Worm (Caenorhabditis elegans) whole organism, late embryonic: Measurements from ENCODE around the gene epc-1.
A peak's percentile ranks its signal among the peaks of the same experiment; 100 is the strongest.

Experiments used
- C08G9.2 ChIP-seq: sonication (generic microtip); optimal IDR thresholded peaks from 2 replicates; lab custom pipeline; 2016; ENCODE audit warnings: mild to moderate bottlenecking, missing genetic modification characterization, moderate library complexity, missing compliant biosample characterization
- C38D4.7 ChIP-seq: fragments of 200-800 bp; sonication (Bioruptor generic); optimal IDR thresholded peaks from 2 replicates; lab custom pipeline; 2018; ENCODE audit warnings: mild to moderate bottlenecking, missing genetic modification characterization, moderate library complexity, missing compliant biosample characterization
- F13H6.1 ChIP-seq: sonication (generic microtip); optimal IDR thresholded peaks from 2 replicates; lab custom pipeline; 2016; ENCODE audit warnings: missing genetic modification characterization, missing compliant biosample characterization
- K02D7.2 ChIP-seq: sonication (generic microtip); optimal IDR thresholded peaks from 2 replicates; lab custom pipeline; 2017; ENCODE audit warnings: mild to moderate bottlenecking, missing genetic modification characterization, missing compliant biosample characterization
- ahr-1 ChIP-seq: sonication (generic microtip); optimal IDR thresholded peaks from 2 replicates; lab custom pipeline; 2016; ENCODE audit warnings: missing genetic modification characterization, missing compliant biosample characterization
- ceh-14 ChIP-seq: sonication (generic microtip); optimal IDR thresholded peaks from 2 replicates; lab custom pipeline; 2016; ENCODE audit warnings: missing genotype, missing genetic modification characterization, missing compliant biosample characterization
- ceh-19 ChIP-seq: fragments of 200-800 bp; sonication (Bioruptor generic); optimal IDR thresholded peaks from 2 replicates; lab custom pipeline; 2018; ENCODE audit warnings: mild to moderate bottlenecking, missing genetic modification characterization, missing compliant biosample characterization
- ceh-2 ChIP-seq: sonication (generic microtip); optimal IDR thresholded peaks from 2 replicates; lab custom pipeline; 2016; ENCODE audit warnings: missing genotype, missing genetic modification characterization, missing compliant biosample characterization
- ceh-24 ChIP-seq: sonication (generic microtip); optimal IDR thresholded peaks from 2 replicates; lab custom pipeline; 2016; ENCODE audit warnings: mild to moderate bottlenecking, missing genetic modification characterization, missing compliant biosample characterization
- ceh-30 ChIP-seq: fragments of 150-350 bp; optimal IDR thresholded peaks from 2 replicates; lab custom pipeline; 2014; ENCODE audit warnings: missing biosample characterization, missing genetic modification characterization
- ceh-31 ChIP-seq: sonication (generic microtip); optimal IDR thresholded peaks from 2 replicates; lab custom pipeline; 2016; ENCODE audit warnings: missing genetic modification characterization, missing compliant biosample characterization
- ceh-48 ChIP-seq: sonication (generic microtip); optimal IDR thresholded peaks from 2 replicates; lab custom pipeline; 2016; ENCODE audit warnings: missing genetic modification characterization, inconsistent platforms, missing compliant biosample characterization
- ceh-9 ChIP-seq: sonication (generic microtip); optimal IDR thresholded peaks from 2 replicates; lab custom pipeline; 2016; ENCODE audit warnings: mild to moderate bottlenecking, missing genetic modification characterization, inconsistent platforms, missing compliant biosample characterization
- dve-1 ChIP-seq: sonication (generic microtip); optimal IDR thresholded peaks from 2 replicates; lab custom pipeline; 2017; ENCODE audit warnings: antibody characterized with exemption, mild to moderate bottlenecking, missing genetic modification characterization, missing compliant biosample characterization
- elt-4 ChIP-seq: sonication (generic microtip); optimal IDR thresholded peaks from 2 replicates; lab custom pipeline; 2016; ENCODE audit warnings: missing genetic modification characterization, missing compliant biosample characterization
- ets-4 ChIP-seq: sonication (generic microtip); optimal IDR thresholded peaks from 2 replicates; lab custom pipeline; 2016; ENCODE audit warnings: missing genetic modification characterization, missing compliant biosample characterization
- fax-1 ChIP-seq: sonication (generic microtip); optimal IDR thresholded peaks from 2 replicates; lab custom pipeline; 2016; ENCODE audit warnings: missing genotype, missing genetic modification characterization, missing compliant biosample characterization
- fkh-10 ChIP-seq: fragments of 150-350 bp; optimal IDR thresholded peaks from 2 replicates; lab custom pipeline; 2014; ENCODE audit warnings: missing biosample characterization, missing genetic modification reagents, missing genetic modification characterization
- fkh-6 ChIP-seq: sonication (generic microtip); optimal IDR thresholded peaks from 2 replicates; lab custom pipeline; 2016; ENCODE audit warnings: missing genetic modification characterization, missing compliant biosample characterization
- gmeb-2 ChIP-seq: sonication (generic microtip); optimal IDR thresholded peaks from 2 replicates; lab custom pipeline; 2016; ENCODE audit warnings: missing genetic modification characterization, inconsistent platforms, missing compliant biosample characterization
- hlh-13 ChIP-seq: fragments of 200-800 bp; sonication (Bioruptor generic); optimal IDR thresholded peaks from 2 replicates; lab custom pipeline; 2018; ENCODE audit warnings: mild to moderate bottlenecking, missing genetic modification characterization, missing compliant biosample characterization
- hlh-15 ChIP-seq: sonication (generic microtip); optimal IDR thresholded peaks from 2 replicates; lab custom pipeline; 2016; ENCODE audit warnings: missing genetic modification characterization, missing compliant biosample characterization
- hlh-30 ChIP-seq: sonication (generic microtip); optimal IDR thresholded peaks from 2 replicates; lab custom pipeline; 2017; ENCODE audit warnings: antibody characterized with exemption, missing genetic modification characterization, missing compliant biosample characterization; ENCODE audit not compliant: insufficient read depth
- hlh-8 ChIP-seq: sonication (generic microtip); optimal IDR thresholded peaks from 2 replicates; lab custom pipeline; 2016; ENCODE audit warnings: missing genotype, missing genetic modification characterization, missing compliant biosample characterization
- lim-6 ChIP-seq: sonication (generic microtip); optimal IDR thresholded peaks from 2 replicates; lab custom pipeline; 2016; ENCODE audit warnings: missing genetic modification characterization, missing compliant biosample characterization
- madf-2 ChIP-seq: sonication (generic microtip); optimal IDR thresholded peaks from 2 replicates; lab custom pipeline; 2017; ENCODE audit warnings: missing genetic modification characterization, missing compliant biosample characterization
- mec-3 ChIP-seq: sonication (generic microtip); optimal IDR thresholded peaks from 2 replicates; lab custom pipeline; 2016; ENCODE audit warnings: borderline replicate concordance, missing genetic modification characterization, missing compliant biosample characterization
- nfya-1 ChIP-seq: sonication (generic microtip); optimal IDR thresholded peaks from 2 replicates; lab custom pipeline; 2017; ENCODE audit warnings: missing genetic modification characterization, mild to moderate bottlenecking, missing compliant biosample characterization, antibody characterized with exemption, moderate library complexity
- nhr-11 ChIP-seq: fragments of 150-350 bp; optimal IDR thresholded peaks from 2 replicates; lab custom pipeline; 2014; ENCODE audit warnings: missing biosample characterization, missing genetic modification characterization
- npax-4 ChIP-seq: sonication (generic microtip); optimal IDR thresholded peaks from 2 replicates; lab custom pipeline; 2016; ENCODE audit warnings: missing genetic modification characterization, missing compliant biosample characterization
- odd-2 ChIP-seq: sonication (generic microtip); optimal IDR thresholded peaks from 2 replicates; lab custom pipeline; 2017; ENCODE audit warnings: antibody characterized with exemption, mild to moderate bottlenecking, missing genetic modification characterization, missing compliant biosample characterization
- pag-3 ChIP-seq: sonication (generic microtip); optimal IDR thresholded peaks from 2 replicates; lab custom pipeline; 2016; ENCODE audit warnings: missing compliant biosample characterization, missing genetic modification characterization, borderline replicate concordance
- pat-9 ChIP-seq: fragments of 200-800 bp; sonication (Bioruptor generic); optimal IDR thresholded peaks from 2 replicates; lab custom pipeline; 2018; ENCODE audit warnings: mild to moderate bottlenecking, missing genetic modification characterization, moderate library complexity, missing compliant biosample characterization
- pax-1 ChIP-seq: fragments of 150-350 bp; optimal IDR thresholded peaks from 2 replicates; lab custom pipeline; 2014; ENCODE audit warnings: missing biosample characterization, missing genetic modification characterization
- pha-2 ChIP-seq: sonication (generic microtip); optimal IDR thresholded peaks from 2 replicates; lab custom pipeline; 2017; ENCODE audit warnings: mild to moderate bottlenecking, missing genetic modification characterization, missing compliant biosample characterization
- pha-4 ChIP-seq: fragments of 150-350 bp; optimal IDR thresholded peaks from 2 replicates; lab custom pipeline; 2018; ENCODE audit warnings: missing biosample characterization, missing genetic modification reagents, missing genetic modification characterization
- pros-1 ChIP-seq: fragments of 150-350 bp; optimal IDR thresholded peaks from 2 replicates; lab custom pipeline; 2014; ENCODE audit warnings: missing biosample characterization, missing genetic modification reagents, missing genetic modification characterization
- ref-2 ChIP-seq: sonication (generic microtip); optimal IDR thresholded peaks from 2 replicates; lab custom pipeline; 2016; ENCODE audit warnings: missing genetic modification characterization, missing compliant biosample characterization
- rnt-1 ChIP-seq: sonication (generic microtip); optimal IDR thresholded peaks from 2 replicates; lab custom pipeline; 2016; ENCODE audit warnings: missing genetic modification characterization, missing compliant biosample characterization
- sdc-2 ChIP-seq: sonication (generic microtip); optimal IDR thresholded peaks from 2 replicates; lab custom pipeline; 2016; ENCODE audit warnings: missing genotype, missing genetic modification characterization, missing compliant biosample characterization
- sox-4 ChIP-seq: sonication (generic microtip); optimal IDR thresholded peaks from 2 replicates; lab custom pipeline; 2017; ENCODE audit warnings: mild to moderate bottlenecking, missing genetic modification characterization, inconsistent platforms, missing compliant biosample characterization
- ttx-3 ChIP-seq: sonication (generic microtip); optimal IDR thresholded peaks from 2 replicates; lab custom pipeline; 2016; ENCODE audit warnings: missing genetic modification reagents, missing genetic modification characterization, missing compliant biosample characterization
- unc-3 ChIP-seq, 2 experiments: fragments of 200-800 bp in 1 of 2; sonication (Bioruptor generic) in 1 of 2; sonication (generic microtip) in 1 of 2; conservative IDR thresholded peaks in 1 of 2; optimal IDR thresholded peaks in 1 of 2; 2 replicates each; pipeline versions ENCODE4 v1.3.6 to Lab custom; 2016 to 2022; ENCODE audit warnings: missing compliant biosample characterization in 2 of 2, missing genetic modification characterization in 2 of 2, missing genetic modification reagents in 1 of 2
- unc-42 ChIP-seq: sonication (generic microtip); optimal IDR thresholded peaks from 2 replicates; lab custom pipeline; 2016; ENCODE audit warnings: missing genotype, missing genetic modification characterization, missing compliant biosample characterization
- unc-86 ChIP-seq: sonication (generic microtip); optimal IDR thresholded peaks from 2 replicates; lab custom pipeline; 2016; ENCODE audit warnings: missing genetic modification characterization, missing compliant biosample characterization
- zip-5 ChIP-seq: sonication (generic microtip); optimal IDR thresholded peaks from 2 replicates; lab custom pipeline; 2016; ENCODE audit warnings: missing genetic modification characterization, missing compliant biosample characterization
- ztf-16 ChIP-seq: sonication (generic microtip); optimal IDR thresholded peaks from 2 replicates; lab custom pipeline; 2017; ENCODE audit warnings: missing genetic modification characterization, missing compliant biosample characterization

Gene epc-1

ce11 chrIII:12565791-12566190 lies 42.6 kb downstream of the epc-1 start:
- no peak for TF ChIP-seq pag-3 (tag; lab: Kevin White, UChicago)
- peak; percentile 28 for TF ChIP-seq hlh-30 (tag; lab: Kevin White, UChicago)
- TF ChIP-seq mec-3 (tag; lab: Kevin White, UChicago), result no peak
- no peak for TF ChIP-seq elt-4 (tag; lab: Kevin White, UChicago)
- TF ChIP-seq pha-2 (tag; lab: Kevin White, UChicago), result no peak
- no peak for TF ChIP-seq fax-1 (tag; lab: Kevin White, UChicago)
- TF ChIP-seq, all 69 proteins: peak for 1

DNA sequence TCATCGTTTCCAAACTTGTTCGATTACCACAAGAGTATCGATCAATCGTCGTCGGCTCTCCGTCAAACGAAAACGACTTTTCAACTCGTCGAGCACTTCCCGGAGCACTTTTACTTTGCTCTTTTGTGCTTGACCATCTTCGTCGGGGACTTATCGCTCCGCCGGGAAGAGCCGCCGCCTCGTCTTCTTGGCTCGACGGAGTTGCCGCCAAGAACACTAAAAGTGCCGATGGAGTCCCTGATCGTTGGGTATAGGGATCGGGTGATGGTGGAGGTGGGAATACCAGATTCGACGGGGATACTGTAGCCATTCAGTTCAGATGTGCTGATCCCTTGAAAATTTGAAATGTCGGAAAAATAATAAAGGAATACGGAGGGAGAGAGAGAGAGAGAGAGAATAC lies 45.6 kb downstream of the epc-1 start:
- TF ChIP-seq C08G9.2 (tag; lab: Kevin White, UChicago), result no peak
- TF ChIP-seq sox-4 (tag; lab: Kevin White, UChicago), result no peak
- TF ChIP-seq fkh-6 (tag; lab: Kevin White, UChicago), result no peak
- no peak for TF ChIP-seq ahr-1 (tag; lab: Kevin White, UChicago)
- TF ChIP-seq lim-6 (tag; lab: Kevin White, UChicago), result no peak
- no peak for TF ChIP-seq zip-5 (tag; lab: Kevin White, UChicago)
- no peak for TF ChIP-seq ceh-48 (tag; lab: Kevin White, UChicago)
- no peak for TF ChIP-seq ztf-16
- no peak for TF ChIP-seq rnt-1 (tag; lab: Kevin White, UChicago)
- no peak for TF ChIP-seq ref-2 (tag; lab: Kevin White, UChicago)
- no peak for TF ChIP-seq elt-4 (tag; lab: Kevin White, UChicago)
- no peak for TF ChIP-seq ttx-3 (tag; lab: Kevin White, UChicago)
- no peak for TF ChIP-seq nhr-11 (tag; lab: Kevin White, UChicago)
- TF ChIP-seq pat-9 (tag; lab: Kevin White, UChicago), result no peak
- no peak for TF ChIP-seq nfya-1 (tag; lab: Kevin White, UChicago)
- TF ChIP-seq hlh-8 (tag; lab: Kevin White, UChicago), result no peak
- TF ChIP-seq hlh-30 (tag; lab: Kevin White, UChicago), result no peak

DNA sequence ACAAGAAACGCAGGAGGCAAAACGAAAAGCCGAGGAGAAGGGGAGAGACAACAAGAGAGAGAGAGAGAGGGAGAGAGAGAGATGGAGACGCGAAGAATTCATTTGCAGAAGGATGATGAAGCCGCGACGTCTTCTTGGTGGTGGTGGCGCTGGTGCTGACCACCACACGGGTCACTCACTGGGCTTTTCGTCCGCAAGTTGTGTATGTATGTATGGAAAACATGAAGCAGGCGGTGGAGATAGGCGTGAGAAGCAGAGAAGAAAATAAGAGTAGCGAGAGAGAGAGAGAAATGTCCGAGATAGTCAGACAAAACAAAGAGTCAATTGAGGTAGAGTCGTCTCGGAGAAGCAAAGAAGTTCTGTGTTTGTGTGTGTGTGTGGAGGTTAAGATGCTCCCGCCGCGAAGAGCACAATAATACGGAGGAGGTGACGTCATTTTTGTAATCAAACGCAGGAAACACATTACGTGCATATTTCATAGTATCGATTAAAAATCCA lies 50.2 kb downstream of the epc-1 start:
- TF ChIP-seq dve-1 (tag; lab: Kevin White, UChicago) (peak; percentile 14), ceh-2 (tag; lab: Kevin White, UChicago) (peak; percentile 52), pros-1 (tag; lab: Kevin White, UChicago) (peak; percentile 60), npax-4 (no peak), C38D4.7 (GFP tag; lab: Kevin White, UChicago) (no peak), hlh-15 (no peak), madf-2 (tag; lab: Kevin White, UChicago) (no peak), ceh-19 (GFP tag; lab: Kevin White, UChicago) (peak; percentile 53), ceh-14 (tag; lab: Kevin White, UChicago) (peak; percentile 76), rnt-1 (tag; lab: Kevin White, UChicago) (no peak), unc-86 (tag; lab: Kevin White, UChicago) (no peak), hlh-8 (tag; lab: Kevin White, UChicago) (peak; percentile 32), sdc-2 (tag; lab: Kevin White, UChicago) (no peak), K02D7.2 (tag; lab: Kevin White, UChicago) (peak; percentile 29), ttx-3 (tag; lab: Kevin White, UChicago) (no peak), ceh-30 (no peak), elt-4 (tag; lab: Kevin White, UChicago) (no peak), hlh-13 (GFP tag; lab: Kevin White, UChicago) (no peak), ets-4 (tag; lab: Kevin White, UChicago) (peak; percentile 28), fkh-10 (GFP tag; lab: Kevin White, UChicago) (no peak), F13H6.1 (peak; percentile 97), ceh-31 (tag; lab: Kevin White, UChicago) (peak; percentile 89), pha-4 (no peak), sox-4 (tag; lab: Kevin White, UChicago) (no peak), ceh-9 (tag; lab: Kevin White, UChicago) (no peak), gmeb-2 (tag; lab: Kevin White, UChicago) (no peak), unc-3 (GFP tag; conservative IDR thresholded peaks at IDR 0.05; lab: Robert Waterston, UW) (no peak), unc-3 (tag; optimal IDR thresholded peaks at IDR 0.05; lab: Kevin White, UChicago) (no peak), pax-1 (tag; lab: Kevin White, UChicago) (no peak), nfya-1 (tag; lab: Kevin White, UChicago) (peak; percentile 56), ceh-48 (tag; lab: Kevin White, UChicago) (no peak), hlh-30 (tag; lab: Kevin White, UChicago) (no peak), unc-42 (tag; lab: Kevin White, UChicago) (peak; percentile 84), odd-2 (tag; lab: Kevin White, UChicago) (no peak), pha-2 (tag; lab: Kevin White, UChicago) (no peak), ceh-24 (tag; lab: Kevin White, UChicago) (no peak)
